Worm (Caenorhabditis elegans) whole organism, L3 larva: Measurements from ENCODE around the gene sel-9.

Source experiments
- egl-27 ChIP-seq: sonication (generic microtip); optimal IDR thresholded peaks from 4 replicates; lab custom pipeline; 2017; ENCODE audit warnings: missing biosample characterization, missing genetic modification reagents, missing genetic modification characterization
- fos-1 ChIP-seq: fragments of 150-350 bp; optimal IDR thresholded peaks from 2 replicates; lab custom pipeline; 2014; ENCODE audit warnings: missing biosample characterization, missing genetic modification characterization
- nhr-11 ChIP-seq: fragments of 150-350 bp; optimal IDR thresholded peaks from 2 replicates; lab custom pipeline; 2014; ENCODE audit warnings: missing biosample characterization, missing genetic modification characterization
- nhr-77 ChIP-seq: fragments of 150-350 bp; optimal IDR thresholded peaks from 2 replicates; lab custom pipeline; 2014; ENCODE audit warnings: missing biosample characterization, missing genetic modification characterization
- pha-4 ChIP-seq: fragments of 150-350 bp; optimal IDR thresholded peaks from 2 replicates; lab custom pipeline; 2014; ENCODE audit warnings: missing biosample characterization, missing genetic modification reagents, missing genetic modification characterization
- ztf-11 ChIP-seq: fragments of 150-350 bp; optimal IDR thresholded peaks from 2 replicates; lab custom pipeline; 2014; ENCODE audit warnings: missing biosample characterization, missing genetic modification characterization

- TF ChIP-seq nhr-77: no peak
- TF ChIP-seq ztf-11 (tag; lab: Kevin White, UChicago): no peak
- no peak for TF ChIP-seq fos-1 (tag; lab: Kevin White, UChicago)
- no peak for TF ChIP-seq nhr-11 (tag; lab: Kevin White, UChicago)
- TF ChIP-seq pha-4 (tag; lab: Kevin White, UChicago): no peak
- no peak for TF ChIP-seq egl-27 (tag; lab: Kevin White, UChicago)
These were observed 43.4 kb downstream of the sel-9 start, which contains the start of gene C16D9.1 for ce11 chrV:8259016-8259415.
